Worm (Caenorhabditis elegans): ENCODE measurements around the gene str-246.

ce11 chrIII:11039250-11039649 lies 38.3 kb upstream of the str-246 start:
- TF ChIP-seq cnd-1 (tag; optimal IDR thresholded peaks at IDR 0.05) (no peak), lin-13 (tag; optimal IDR thresholded peaks at IDR 0.05) (no peak), elt-3 (tag; optimal IDR thresholded peaks at IDR 0.05) (no peak), unc-62 (GFP tag; optimal IDR thresholded peaks at IDR 0.05) (no peak)
